Fruit fly (Drosophila melanogaster): ENCODE results near the gene pot.

pot gene

DNA sequence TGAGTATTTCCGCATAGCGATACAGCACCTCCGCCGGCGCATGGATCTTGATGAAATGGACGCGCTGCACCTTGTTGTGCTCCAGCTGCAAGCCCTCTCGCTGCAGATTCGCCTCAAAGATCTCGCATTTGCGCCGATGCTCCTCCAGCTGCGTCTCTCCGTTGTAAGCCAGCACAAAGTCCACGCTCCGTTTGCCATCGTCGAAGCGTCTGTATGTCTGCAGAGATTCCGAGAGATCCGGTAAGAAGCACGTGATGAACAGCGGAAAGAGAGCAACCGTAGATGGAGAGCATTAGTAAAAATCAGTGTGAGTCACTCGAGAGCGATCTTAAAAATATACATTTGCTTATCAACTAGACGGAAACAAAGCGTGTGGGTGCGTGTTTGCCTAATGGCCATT is 35.4 kb downstream of the pot start:
- TF ChIP-seq Sox14 (GFP tag; optimal IDR thresholded peaks at IDR 0.05) (no peak), Gug (GFP tag; IDR thresholded peaks at IDR 0.05) (no peak), ss (GFP tag; optimal IDR thresholded peaks at IDR 0.05) (peak; percentile 44 to 58), fd85E (GFP tag; optimal IDR thresholded peaks at IDR 0.05) (no peak), acj6 (GFP tag; optimal IDR thresholded peaks at IDR 0.05) (no peak), CG6276 (GFP tag; optimal IDR thresholded peaks at IDR 0.05) (peak; percentile 5), CG6808 (GFP tag; optimal IDR thresholded peaks at IDR 0.05) (peak; percentile 44), Met (GFP tag; optimal IDR thresholded peaks at IDR 0.05) (no peak)

DNA sequence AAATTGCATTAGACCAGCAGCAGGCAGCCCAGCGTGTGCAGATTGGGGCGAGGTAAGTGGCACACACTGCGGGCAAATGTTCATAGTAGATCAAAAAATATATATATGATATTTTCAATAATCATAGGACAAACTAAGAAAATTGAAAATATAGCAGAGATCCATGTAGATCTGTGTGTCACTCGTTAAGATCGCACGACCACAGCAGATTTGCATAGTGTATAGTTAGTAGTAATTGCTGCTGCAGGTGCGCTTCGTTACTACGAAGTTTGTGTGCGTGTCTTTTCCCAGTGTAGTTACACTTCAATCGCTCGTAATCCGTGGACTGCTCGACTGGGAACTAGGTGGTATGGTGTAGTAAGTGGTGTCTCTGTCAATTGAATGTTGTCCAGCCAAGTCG is 39.9 kb downstream of the pot start, which contains the start of gene CG10352:
Gene CG10352 (minus strand): TSS at position 4 of the 400 bp plus-strand sequence.
- TF ChIP-seq lz (GFP tag; optimal IDR thresholded peaks at IDR 0.05) (no peak), CG6163 (GFP tag; IDR thresholded peaks at IDR 0.05) (0 out of 3 replicates have a peak, but pooled peaks have one; percentile 42), CG8119 (GFP tag; IDR thresholded peaks at IDR 0.05) (peak; percentile 45), Blimp-1 (GFP tag; optimal IDR thresholded peaks at IDR 0.05) (no peak), CG9139 (GFP tag; optimal IDR thresholded peaks at IDR 0.05) (no peak), CG34406 (GFP tag; optimal IDR thresholded peaks at IDR 0.05) (no peak), CG11762 (GFP tag; optimal IDR thresholded peaks at IDR 0.05; ENCODE audit: insufficient read depth) (no peak), CG15336 (GFP tag; IDR thresholded peaks at IDR 0.05) (peak; percentile 57), Sox15 (GFP tag; optimal IDR thresholded peaks at IDR 0.05) (no peak), CG10669 (GFP tag; optimal IDR thresholded peaks at IDR 0.05) (no peak), cyc (GFP tag; optimal IDR thresholded peaks at IDR 0.05) (no peak), Hr39 (GFP tag; optimal IDR thresholded peaks at IDR 0.05) (no peak), ss (GFP tag; optimal IDR thresholded peaks at IDR 0.05) (no peak), CG4318 (GFP tag; optimal IDR thresholded peaks at IDR 0.05) (no peak), CG6808 (GFP tag; optimal IDR thresholded peaks at IDR 0.05) (no peak), CG3032 (tag; optimal IDR thresholded peaks at IDR 0.05) (no peak), eg (GFP tag; IDR thresholded peaks at IDR 0.05) (no peak), Eip78C (GFP tag) (peak; percentile 18), Gug (GFP tag; IDR thresholded peaks at IDR 0.05) (peak; percentile 16; the same call in 1 of the 2 replicates), CG11902 (GFP tag; optimal IDR thresholded peaks at IDR 0.05) (no peak), CG31627 (GFP tag; optimal IDR thresholded peaks at IDR 0.05) (no peak), acj6 (GFP tag; optimal IDR thresholded peaks at IDR 0.05) (no peak), CG1621 (tag; optimal IDR thresholded peaks at IDR 0.05) (no peak), Hr4 (GFP tag; optimal IDR thresholded peaks at IDR 0.05) (peak; percentile 12)

DNA sequence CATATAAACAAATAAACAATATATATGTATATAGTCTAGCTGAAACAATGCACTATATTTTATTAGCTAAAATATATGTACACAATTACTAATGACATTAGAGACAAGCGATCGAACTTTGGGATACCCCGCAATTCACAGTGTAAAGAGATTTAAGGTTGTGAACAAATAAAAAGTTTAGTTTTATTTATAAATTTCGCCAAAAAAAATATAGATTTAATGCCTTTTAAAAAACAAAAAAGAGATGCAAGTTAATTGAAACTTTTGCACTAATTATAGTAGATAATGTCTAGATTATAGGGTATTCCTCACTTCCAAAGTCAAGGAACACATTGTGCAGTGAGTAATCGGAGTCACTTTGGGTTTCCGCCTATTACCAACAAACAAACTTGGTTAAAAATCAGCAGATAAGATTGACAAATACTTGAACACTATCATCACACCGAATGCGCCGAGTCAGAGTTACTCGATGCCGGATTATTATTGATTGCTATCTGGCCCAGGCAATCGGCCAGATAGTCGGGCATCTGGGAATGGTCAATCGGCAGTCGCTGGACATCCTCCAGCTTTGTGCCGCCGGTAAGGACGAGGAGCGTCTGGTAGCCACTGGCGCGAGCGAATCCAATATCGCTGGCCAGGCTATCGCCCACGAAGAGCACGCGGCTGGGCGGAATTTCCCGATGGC is 41.8 kb downstream of the pot start:
- TF ChIP-seq Hr4 (GFP tag; optimal IDR thresholded peaks at IDR 0.05) (no peak), Ets21C (GFP tag; optimal IDR thresholded peaks at IDR 0.05) (no peak), CG11762 (GFP tag; optimal IDR thresholded peaks at IDR 0.05; ENCODE audit: insufficient read depth) (no peak), CG8119 (GFP tag; IDR thresholded peaks at IDR 0.05) (no peak), Eip78C (GFP tag) (peak; percentile 34)

DNA sequence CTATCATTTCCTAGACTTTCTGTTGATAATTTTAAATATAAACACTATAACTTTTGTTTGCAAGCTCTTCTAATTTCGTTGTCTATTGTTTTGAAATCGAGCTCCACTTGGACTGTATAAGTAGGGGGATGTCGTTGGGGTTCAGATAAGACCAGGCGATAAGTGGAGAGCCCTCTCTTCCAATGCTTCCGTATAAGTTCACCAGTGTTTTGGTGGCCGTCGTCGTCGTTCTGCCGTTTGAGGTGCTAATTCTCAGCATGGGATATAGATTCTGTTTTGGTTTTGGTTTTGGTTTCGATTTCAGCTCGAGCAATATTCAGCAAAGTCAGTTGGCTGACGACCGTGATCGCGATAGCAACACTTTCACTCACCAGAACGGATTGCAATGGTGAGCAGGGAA is 43.9 kb downstream of the pot start, which contains the start of gene CG15739:
Gene CG15739 (plus strand): TSS at position 204 of the 400 bp plus-strand sequence.
- TF ChIP-seq CG10669 (GFP tag; optimal IDR thresholded peaks at IDR 0.05) (no peak), Met (GFP tag; optimal IDR thresholded peaks at IDR 0.05) (no peak), Sox15 (GFP tag; optimal IDR thresholded peaks at IDR 0.05) (no peak), Eip75B (GFP tag; optimal IDR thresholded peaks at IDR 0.05) (no peak), CG3919 (GFP tag; optimal IDR thresholded peaks at IDR 0.05) (no peak), CG6163 (GFP tag; IDR thresholded peaks at IDR 0.05) (no peak), vri (GFP tag; optimal IDR thresholded peaks at IDR 0.05) (no peak), Hr39 (GFP tag; optimal IDR thresholded peaks at IDR 0.05) (no peak), salr (GFP tag; optimal IDR thresholded peaks at IDR 0.05) (no peak), CG31627 (GFP tag; optimal IDR thresholded peaks at IDR 0.05) (no peak), fd85E (GFP tag; optimal IDR thresholded peaks at IDR 0.05) (no peak), svp (GFP tag) (no peak), Ets96B (tag; optimal IDR thresholded peaks at IDR 0.05) (no peak), CG9139 (GFP tag; optimal IDR thresholded peaks at IDR 0.05) (no peak), CG11294 (GFP tag; IDR thresholded peaks at IDR 0.05) (no peak), Hr38 (GFP tag; optimal IDR thresholded peaks at IDR 0.05) (no peak)
